Worm (Caenorhabditis elegans) whole organism, midembryonic: ENCODE measurements around the gene glb-13.
A peak's percentile ranks its signal among the peaks of the same experiment; 100 is the strongest.

Experiments used
- T22C8.4 ChIP-seq: fragments of 200-800 bp; sonication (Bioruptor generic); IDR thresholded peaks from 2 replicates; pipeline ENCODE4 v1.3.6; 2022; ENCODE audit warnings: missing genetic modification characterization, missing compliant biosample characterization
- cog-1 ChIP-seq: sonication (generic microtip); optimal IDR thresholded peaks from 2 replicates; lab custom pipeline; 2016; ENCODE audit warnings: missing genetic modification characterization, missing compliant biosample characterization
- flt-1 ChIP-seq: fragments of 200-800 bp; sonication (Bioruptor generic); IDR thresholded peaks from 2 replicates; pipeline ENCODE4 v1.3.6; 2022; ENCODE audit warnings: missing genetic modification characterization, missing compliant biosample characterization
- klf-2 ChIP-seq: fragments of 200-800 bp; sonication (Bioruptor generic); conservative IDR thresholded peaks from 2 replicates; pipeline ENCODE4 v1.3.6; 2022; ENCODE audit warnings: missing genetic modification reagents, missing genetic modification characterization, missing compliant biosample characterization
- med-1 ChIP-seq: sonication (generic microtip); optimal IDR thresholded peaks from 2 replicates; lab custom pipeline; 2017; ENCODE audit warnings: missing genetic modification characterization, mild to moderate bottlenecking, missing compliant biosample characterization, antibody characterized with exemption, missing genetic modification reagents; ENCODE audit not compliant: insufficient read depth
- ref-1 ChIP-seq: fragments of 200-800 bp; sonication (Bioruptor generic); conservative IDR thresholded peaks from 2 replicates; pipeline ENCODE4 v1.3.6; 2022; ENCODE audit warnings: missing genetic modification reagents, missing genetic modification characterization, missing compliant biosample characterization
- tab-1 ChIP-seq: fragments of 200-800 bp; sonication (Bioruptor generic); IDR thresholded peaks from 2 replicates; pipeline ENCODE4 v1.3.6; 2022; ENCODE audit warnings: missing genetic modification characterization, missing compliant biosample characterization
- ztf-23 ChIP-seq: fragments of 200-800 bp; sonication (Bioruptor generic); IDR thresholded peaks from 2 replicates; pipeline ENCODE4 v1.3.6; 2022; ENCODE audit warnings: missing genetic modification reagents, missing genetic modification characterization, missing compliant biosample characterization
- ztf-29 ChIP-seq: fragments of 200-800 bp; sonication (Bioruptor generic); IDR thresholded peaks from 2 replicates; pipeline ENCODE4 v1.3.6; 2022; ENCODE audit warnings: missing genetic modification reagents, missing genetic modification characterization, missing compliant biosample characterization

Gene glb-13

DNA sequence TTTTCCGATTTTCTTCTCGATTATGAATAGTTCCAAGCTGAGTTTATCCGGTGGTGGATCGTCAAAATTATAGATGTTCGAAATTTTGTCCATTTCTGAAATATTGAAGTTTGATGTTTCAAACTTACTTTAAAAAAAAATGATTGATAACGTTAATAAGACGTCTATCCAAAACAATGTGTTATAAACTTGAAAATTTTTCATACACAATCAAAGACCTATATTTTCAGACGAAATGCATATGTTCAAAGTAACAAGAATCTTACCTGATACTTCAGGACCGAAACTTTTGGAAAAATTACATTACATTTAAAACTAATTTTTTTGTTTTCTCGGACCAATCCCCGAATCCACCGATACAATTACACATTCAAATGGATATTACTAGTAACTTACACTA lies 13.2 kb upstream of the glb-13 start, which contains the start of gene nekl-3:
Gene nekl-3, minus strand, starts transcription at position 101 of the 400 bp plus-strand sequence.
- no peak for TF ChIP-seq cog-1 (tag; lab: Kevin White, UChicago)
- TF ChIP-seq tab-1: no peak
- TF ChIP-seq med-1: no peak
- no peak for TF ChIP-seq flt-1
- no peak for TF ChIP-seq klf-2 (GFP tag; lab: Robert Waterston, UW)
- TF ChIP-seq ztf-23 (GFP tag; lab: Robert Waterston, UW): no peak
- TF ChIP-seq ref-1: no peak
- no peak for TF ChIP-seq ztf-29 (GFP tag; lab: Robert Waterston, UW)
- no peak for TF ChIP-seq T22C8.4 (GFP tag; lab: Robert Waterston, UW)

DNA sequence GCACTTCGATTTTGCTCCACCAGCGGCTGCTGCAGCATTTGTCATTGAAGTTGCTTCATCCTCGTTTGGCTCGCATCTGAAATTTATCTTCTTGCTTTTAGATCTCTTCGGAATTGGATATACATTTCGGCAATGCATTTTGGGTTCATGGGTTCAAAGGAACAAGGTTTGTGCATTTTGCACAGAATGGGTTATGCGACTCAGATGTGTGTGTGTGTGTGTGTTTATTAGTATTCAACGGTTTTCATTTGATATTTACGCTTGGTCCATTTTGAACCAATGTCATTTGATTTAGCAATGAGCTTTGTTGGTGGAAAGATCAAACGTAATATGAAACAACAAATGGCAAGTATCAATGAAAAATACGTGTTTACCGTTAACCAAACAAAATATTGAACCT lies 2.4 kb downstream of the glb-13 start:
- TF ChIP-seq T22C8.4 (GFP tag; lab: Robert Waterston, UW) (no peak), ztf-29 (GFP tag; lab: Robert Waterston, UW) (no peak), med-1 (no peak)

DNA sequence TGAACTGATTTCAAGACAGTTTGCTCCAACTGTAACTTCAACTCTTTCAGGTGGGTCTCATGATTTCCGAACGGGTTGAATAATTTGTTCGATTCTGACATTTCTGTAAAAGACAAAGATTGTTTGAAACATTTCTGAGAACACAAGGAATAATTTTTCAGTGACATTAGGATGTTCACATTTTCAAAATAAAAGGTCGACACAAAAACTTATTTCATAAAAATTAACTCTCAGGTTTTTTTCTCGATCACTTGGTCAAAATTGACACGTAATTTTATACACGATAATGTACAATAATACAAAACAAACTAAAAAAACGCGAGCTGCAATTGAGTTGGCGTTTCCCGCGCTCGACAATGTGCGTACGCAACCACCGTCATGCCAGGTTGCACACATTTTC lies 6.9 kb downstream of the glb-13 start, which contains the start of gene rif-1.2:
Gene rif-1.2, minus strand, starts transcription at position 101 of the 400 bp plus-strand sequence.
- TF ChIP-seq flt-1 (no peak), ztf-23 (GFP tag; lab: Robert Waterston, UW) (no peak), ztf-29 (GFP tag; lab: Robert Waterston, UW) (no peak), med-1 (no peak), klf-2 (GFP tag; lab: Robert Waterston, UW) (no peak), tab-1 (no peak), cog-1 (tag; lab: Kevin White, UChicago) (no peak), T22C8.4 (GFP tag; lab: Robert Waterston, UW) (no peak), ref-1 (no peak)

DNA sequence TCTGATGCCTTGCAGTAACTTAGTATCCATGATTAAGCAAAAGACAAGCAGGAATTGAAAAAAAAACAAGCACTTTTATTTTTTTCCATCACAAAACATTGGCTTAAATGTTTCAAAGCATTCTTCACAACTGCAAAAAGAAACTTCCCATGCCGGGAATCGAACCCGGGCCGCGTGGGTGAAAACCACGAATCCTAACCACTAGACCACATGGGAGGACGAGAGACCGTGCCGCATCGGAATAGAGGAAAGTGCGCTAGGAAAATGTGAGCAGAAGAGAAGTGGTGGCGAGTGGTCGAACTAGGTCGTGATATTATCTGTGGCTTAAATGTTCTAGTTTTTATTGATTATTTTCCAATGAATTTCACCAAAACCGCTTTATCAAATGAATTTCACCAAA lies 10.7 kb downstream of the glb-13 start:
- TF ChIP-seq T22C8.4 (GFP tag; lab: Robert Waterston, UW) (peak; percentile 62), ztf-23 (GFP tag; lab: Robert Waterston, UW) (peak; percentile 85), med-1 (peak; percentile 21), tab-1 (peak; percentile 81), klf-2 (GFP tag; lab: Robert Waterston, UW) (0 out of 2 replicates have a peak, but pooled peaks have one; percentile 34), ztf-29 (GFP tag; lab: Robert Waterston, UW) (peak; percentile 47; the same call in 1 of the 2 replicates), ref-1 (peak; percentile 58; the same call in 1 of the 2 replicates), cog-1 (tag; lab: Kevin White, UChicago) (no peak), flt-1 (peak; percentile 92)

DNA sequence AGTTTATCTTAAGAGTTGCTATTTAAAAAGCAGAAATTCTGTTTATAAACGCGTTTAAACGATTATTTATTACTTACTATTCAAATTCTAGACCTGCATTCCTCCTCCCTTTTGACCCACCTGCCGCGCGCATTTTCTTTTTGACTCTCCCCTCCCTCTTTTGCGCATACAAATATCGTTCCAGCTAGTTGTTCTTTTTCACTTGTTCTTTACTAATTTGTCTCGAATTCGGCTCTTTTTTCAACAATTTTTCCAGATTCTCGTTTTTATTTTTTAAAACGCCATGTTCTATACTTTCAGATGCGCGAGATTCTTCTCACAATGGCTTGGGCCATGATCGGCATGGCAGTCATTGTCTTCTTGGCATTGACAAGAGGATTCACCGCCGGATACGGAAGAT lies 12.8 kb downstream of the glb-13 start, which contains the start of gene F19H6.4:
Gene F19H6.4, plus strand, starts transcription at position 301 of the 400 bp plus-strand sequence.
- TF ChIP-seq ref-1: no peak
- TF ChIP-seq klf-2 (GFP tag; lab: Robert Waterston, UW): no peak
- TF ChIP-seq ztf-29 (GFP tag; lab: Robert Waterston, UW): no peak
- no peak for TF ChIP-seq ztf-23 (GFP tag; lab: Robert Waterston, UW)
- TF ChIP-seq flt-1: no peak
- no peak for TF ChIP-seq cog-1 (tag; lab: Kevin White, UChicago)
- TF ChIP-seq tab-1: no peak
- no peak for TF ChIP-seq T22C8.4 (GFP tag; lab: Robert Waterston, UW)
- TF ChIP-seq med-1: no peak

DNA sequence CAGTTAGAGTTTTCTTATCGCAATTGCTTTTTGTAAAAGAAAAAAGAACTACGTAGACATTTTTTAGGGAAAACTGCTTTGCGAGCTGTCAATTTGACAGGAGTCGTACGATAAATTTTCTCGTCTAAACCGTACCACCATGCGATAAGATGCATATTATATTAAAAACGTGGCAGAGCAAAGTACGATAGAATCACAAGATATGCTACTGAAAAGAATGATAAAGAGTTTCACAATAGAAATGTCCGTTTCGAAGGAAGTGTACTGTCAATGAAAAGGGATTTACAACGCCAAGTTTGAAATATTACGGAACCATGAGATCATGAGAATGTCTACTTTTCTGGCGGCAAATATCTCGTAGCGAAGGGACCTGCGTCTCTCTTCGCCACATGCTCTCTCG lies 13.4 kb downstream of the glb-13 start, which contains the start of gene F19H6.5:
Gene F19H6.5, minus strand, starts transcription at position 101 of the 400 bp plus-strand sequence.
- TF ChIP-seq klf-2 (GFP tag; lab: Robert Waterston, UW): no peak
- TF ChIP-seq ref-1: no peak
- no peak for TF ChIP-seq med-1
- TF ChIP-seq T22C8.4 (GFP tag; lab: Robert Waterston, UW): no peak
- TF ChIP-seq ztf-23 (GFP tag; lab: Robert Waterston, UW): no peak

DNA sequence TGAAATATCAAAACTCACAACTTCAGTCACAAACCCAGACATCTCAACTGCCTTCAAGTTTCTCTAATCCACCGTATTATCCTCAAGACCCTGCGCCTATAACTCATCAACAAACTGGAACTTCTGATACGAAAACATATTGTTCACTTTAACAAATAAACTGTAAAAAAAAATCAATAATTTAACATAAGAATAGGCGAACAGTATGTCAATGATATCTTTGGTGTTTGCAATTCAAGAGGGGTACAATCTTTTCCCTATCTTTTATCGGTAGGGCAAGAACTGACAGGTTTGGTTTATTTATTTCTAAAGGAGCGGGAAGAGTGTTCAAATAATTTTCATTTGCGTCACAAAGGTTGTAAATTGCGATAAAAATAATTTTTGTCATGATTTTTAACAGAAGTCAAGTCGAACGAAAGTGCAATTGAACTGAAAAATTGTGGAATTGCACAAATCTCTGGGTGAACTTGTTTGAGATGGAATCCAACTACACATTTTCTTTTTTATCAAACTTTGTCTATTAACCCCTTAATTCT lies 15.2 kb downstream of the glb-13 start:
- TF ChIP-seq ztf-23 (GFP tag; lab: Robert Waterston, UW) (0 out of 2 replicates have a peak, but pooled peaks have one; percentile 35), tab-1 (no peak), flt-1 (no peak), med-1 (peak; percentile 12), cog-1 (tag; lab: Kevin White, UChicago) (peak; percentile 87), T22C8.4 (GFP tag; lab: Robert Waterston, UW) (peak; percentile 91), ref-1 (no peak), klf-2 (GFP tag; lab: Robert Waterston, UW) (peak; percentile 44; the same call in 1 of the 2 replicates)

DNA sequence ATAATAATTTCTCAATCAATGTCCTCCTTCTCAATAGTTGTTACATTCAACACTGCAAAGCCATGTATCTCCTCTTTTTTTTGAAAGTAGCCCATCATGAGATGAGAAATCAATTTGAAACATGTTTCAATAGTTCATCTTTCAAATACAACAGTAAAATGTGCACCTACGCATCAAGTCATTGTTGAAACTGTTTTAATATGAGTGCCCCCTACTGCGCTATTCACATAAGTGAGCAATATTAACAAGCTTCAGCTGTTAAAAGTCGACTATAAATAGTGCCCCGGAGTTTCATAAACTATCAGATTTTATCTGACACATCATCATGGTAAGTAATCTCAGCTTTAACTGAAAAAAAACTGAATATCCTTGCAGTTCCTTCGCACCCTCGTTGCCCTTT lies 17.7 kb downstream of the glb-13 start, which contains the start of the genes nspc-15 and F19H6.6:
Gene nspc-15, plus strand, starts transcription at position 301 of the 400 bp plus-strand sequence.
Gene F19H6.6, plus strand, starts transcription at position 384 of the 400 bp plus-strand sequence.
- TF ChIP-seq T22C8.4 (GFP tag; lab: Robert Waterston, UW) (no peak), tab-1 (no peak), cog-1 (tag; lab: Kevin White, UChicago) (no peak), med-1 (no peak), ztf-23 (GFP tag; lab: Robert Waterston, UW) (no peak), flt-1 (no peak), ztf-29 (GFP tag; lab: Robert Waterston, UW) (no peak), ref-1 (no peak), klf-2 (GFP tag; lab: Robert Waterston, UW) (no peak)

DNA sequence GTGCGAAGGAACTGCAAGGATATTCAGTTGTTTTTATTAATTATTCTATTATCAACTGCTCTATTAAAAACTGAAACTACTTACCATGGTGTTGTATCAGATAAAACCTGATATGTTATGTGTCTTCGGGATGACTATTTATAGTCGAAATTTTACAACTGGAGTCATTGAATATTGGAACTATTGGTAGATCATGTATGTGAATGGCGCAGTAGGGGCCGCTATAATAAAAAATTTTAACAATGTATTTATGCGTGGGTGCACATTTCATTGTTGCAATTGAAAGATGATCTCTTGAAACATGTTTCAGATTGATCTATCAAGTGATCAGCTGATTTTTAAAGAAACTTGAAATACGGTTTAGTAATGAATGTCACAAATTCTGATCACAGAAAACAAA lies 19.2 kb downstream of the glb-13 start, which contains the start of gene nspc-14:
Gene nspc-14, minus strand, starts transcription at position 101 of the 400 bp plus-strand sequence.
- TF ChIP-seq ztf-29 (GFP tag; lab: Robert Waterston, UW) (no peak), cog-1 (tag; lab: Kevin White, UChicago) (no peak), tab-1 (no peak), flt-1 (no peak), ref-1 (no peak), T22C8.4 (GFP tag; lab: Robert Waterston, UW) (no peak)

DNA sequence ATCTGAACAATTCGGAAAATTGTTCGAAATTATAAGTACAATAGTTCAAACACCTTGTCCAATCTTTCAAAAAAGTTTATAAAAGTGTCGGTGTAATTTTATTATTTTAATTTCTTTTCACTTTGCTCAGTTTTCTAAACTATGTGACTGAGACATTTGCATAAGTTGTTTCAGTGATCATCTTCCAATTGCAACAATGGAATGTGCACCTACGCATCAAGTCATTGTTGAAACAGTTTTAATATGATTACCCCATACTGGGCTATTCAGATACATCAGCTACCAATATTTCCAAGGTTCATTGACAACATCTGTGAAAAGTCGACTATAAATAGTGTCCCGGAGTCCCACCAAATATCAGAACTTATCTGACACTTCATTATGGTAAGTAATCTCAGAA lies 21.1 kb downstream of the glb-13 start, which contains the start of gene nspc-13:
Gene nspc-13, plus strand, starts transcription at position 301 of the 400 bp plus-strand sequence.
- TF ChIP-seq cog-1 (tag; lab: Kevin White, UChicago): no peak
- TF ChIP-seq T22C8.4 (GFP tag; lab: Robert Waterston, UW): no peak
- no peak for TF ChIP-seq ztf-29 (GFP tag; lab: Robert Waterston, UW)
